Worm (Caenorhabditis elegans) whole organism, L1 larva: ENCODE data around the gene mel-46.

Experiments
- hlh-17 ChIP-seq: fragments of 200-800 bp; sonication (Bioruptor generic); optimal IDR thresholded peaks from 2 replicates; lab custom pipeline; 2018; ENCODE audit warnings: missing genetic modification characterization, mild to moderate bottlenecking, missing compliant biosample characterization, moderate library complexity, borderline replicate concordance
- pqm-1 ChIP-seq: sonication (generic microtip); optimal IDR thresholded peaks from 3 replicates; lab custom pipeline; 2017; ENCODE audit warnings: missing biosample characterization, missing genetic modification characterization
- snpc-4 ChIP-seq: fragments of 150-350 bp; optimal IDR thresholded peaks from 2 replicates; lab custom pipeline; 2014; ENCODE audit warnings: missing biosample characterization, missing genetic modification characterization

DNA sequence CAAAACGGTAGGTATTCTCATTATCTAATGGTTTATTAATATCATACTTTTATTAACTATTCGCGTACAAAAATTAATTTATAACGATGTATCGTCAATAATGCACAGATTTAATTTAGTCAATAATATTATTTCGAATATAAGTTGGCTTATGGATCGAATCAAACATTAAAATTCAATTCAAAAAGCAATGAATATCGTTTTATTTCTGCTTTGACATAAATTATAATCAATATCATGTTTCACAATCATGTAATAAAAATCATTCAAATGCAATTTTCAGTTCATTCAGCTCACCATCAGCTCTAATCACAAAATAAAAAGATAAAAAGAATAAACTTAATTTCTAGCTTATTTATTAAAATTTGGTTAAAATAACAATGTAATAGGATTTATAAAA lies 34.6 kb downstream of the mel-46 start, which contains the start of gene Y116A8A.6:
- TF ChIP-seq pqm-1 (tag; lab: Kevin White, UChicago) (no peak), snpc-4 (no peak), hlh-17 (no peak)
